Worm (Caenorhabditis elegans): ENCODE measurements around the gene F28B12.1.

The F28B12.1 gene

DNA sequence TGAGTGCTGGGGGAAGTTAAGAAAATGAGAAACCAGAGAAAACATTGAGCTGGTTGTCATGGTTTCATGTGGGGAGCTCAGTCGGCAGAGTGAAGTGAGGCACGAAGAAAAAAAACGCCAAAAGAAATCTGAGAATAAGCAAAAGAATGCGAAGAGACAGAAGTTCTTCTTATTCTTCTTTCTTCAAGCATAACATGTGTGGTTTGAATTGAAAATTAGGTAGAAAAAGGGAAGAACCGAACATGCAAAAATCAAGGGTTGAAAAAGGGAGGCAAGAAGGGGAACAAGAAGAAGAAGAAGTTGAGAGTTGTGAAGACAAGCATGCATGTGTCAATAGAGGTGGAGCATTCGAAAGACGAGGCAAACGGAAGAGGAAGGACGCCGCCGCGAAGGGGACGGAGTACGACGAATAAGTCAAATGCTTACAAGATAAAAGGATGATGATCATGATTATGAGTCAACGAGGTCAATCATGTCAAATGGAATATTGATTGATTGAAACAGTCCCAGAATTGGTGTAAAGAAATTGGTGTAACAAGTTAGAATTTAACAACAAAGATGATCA, 15.2 kb downstream of the F28B12.1 start:
- no peak for TF ChIP-seq unc-62 (GFP tag; optimal IDR thresholded peaks at IDR 0.05)

DNA sequence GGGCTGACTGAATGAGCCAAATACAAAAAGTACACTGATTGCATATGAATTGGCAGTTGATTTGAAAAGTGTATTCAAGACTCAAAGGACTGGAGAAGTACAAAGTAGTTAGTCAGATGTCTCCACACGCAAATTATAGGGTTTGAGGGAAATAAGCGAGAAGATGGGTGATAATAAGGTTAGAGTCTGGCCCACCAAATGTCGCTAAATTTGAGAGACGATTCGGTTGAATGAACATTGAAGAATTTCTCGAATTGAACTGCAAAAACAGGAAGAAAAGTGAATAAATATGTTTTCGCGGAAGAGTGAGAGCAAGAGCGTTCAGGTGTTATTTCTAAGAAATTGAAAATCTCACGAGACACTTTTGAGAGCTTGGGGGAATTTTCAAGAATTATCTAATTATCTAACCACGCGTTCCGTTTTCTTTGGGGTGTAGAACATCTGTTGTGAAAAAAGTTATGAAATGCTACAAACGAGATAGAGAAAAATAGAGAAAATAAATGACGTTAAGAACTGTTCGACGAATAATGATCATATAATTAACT, 16.9 kb downstream of the F28B12.1 start:
- TF ChIP-seq unc-62 (GFP tag; optimal IDR thresholded peaks at IDR 0.05) = no peak

DNA sequence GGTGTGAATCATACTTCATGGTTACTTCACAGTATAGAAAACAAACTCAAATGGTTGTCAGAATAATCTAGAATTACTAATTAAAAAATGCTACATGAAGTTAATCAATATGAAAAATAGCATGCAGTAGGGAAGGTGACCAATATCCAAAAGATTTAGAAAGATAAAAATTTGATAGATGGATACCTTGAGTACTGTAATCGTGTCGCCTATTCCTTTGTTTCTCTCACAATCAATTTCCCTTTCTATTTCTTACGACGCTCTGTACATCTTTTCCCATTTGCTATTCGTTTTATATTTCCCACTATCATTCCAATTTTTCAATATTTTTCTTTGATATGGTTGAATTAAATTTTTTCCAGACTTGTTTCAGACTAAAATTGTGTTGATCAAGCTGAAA, 18.6 kb downstream of the F28B12.1 start, which contains the start of gene B0034.7:
Gene B0034.7 (plus strand): TSS at position 301 of the 400 bp plus-strand sequence.
- no peak for TF ChIP-seq unc-62 (GFP tag; optimal IDR thresholded peaks at IDR 0.05)

DNA sequence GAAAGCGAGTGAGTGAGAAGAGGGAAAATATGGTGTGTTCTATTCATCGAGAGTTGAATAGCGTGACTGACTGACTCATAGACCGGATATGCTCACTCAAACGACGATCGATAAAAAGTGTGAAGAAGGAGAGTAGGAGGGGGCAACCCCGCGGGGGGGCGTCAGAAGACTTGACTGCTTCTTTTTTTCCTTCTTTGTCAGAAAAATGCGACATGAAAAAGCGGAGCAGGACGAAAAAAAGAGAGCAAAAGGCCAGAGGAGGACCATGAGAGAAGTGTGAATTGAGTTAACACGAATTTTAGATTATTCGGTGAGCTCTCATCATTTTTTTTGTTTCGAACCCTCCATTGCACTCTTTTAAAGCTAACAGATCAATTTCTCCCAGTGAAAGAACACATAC, 19.6 kb downstream of the F28B12.1 start:
- no peak for TF ChIP-seq unc-62 (GFP tag; optimal IDR thresholded peaks at IDR 0.05)

DNA sequence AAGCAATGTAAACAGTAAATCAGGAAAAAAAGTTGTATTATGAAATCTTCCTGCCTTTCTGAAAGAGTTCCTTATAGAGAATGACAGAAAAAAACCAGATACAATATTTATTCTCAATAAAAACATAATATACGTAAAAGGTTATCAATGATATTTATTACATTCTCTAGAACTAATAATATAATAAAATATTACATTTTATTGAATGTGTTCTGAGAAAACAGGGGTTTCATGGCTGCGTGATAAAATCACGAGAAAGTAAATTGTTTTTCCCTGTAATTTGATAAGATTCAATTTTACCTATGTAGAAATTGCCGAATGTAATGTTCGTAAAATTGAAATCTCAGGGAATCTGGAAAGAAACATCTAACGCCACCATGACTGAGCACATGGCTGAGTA, 22.2 kb downstream of the F28B12.1 start:
- TF ChIP-seq unc-62 (GFP tag; optimal IDR thresholded peaks at IDR 0.05) = no peak

DNA sequence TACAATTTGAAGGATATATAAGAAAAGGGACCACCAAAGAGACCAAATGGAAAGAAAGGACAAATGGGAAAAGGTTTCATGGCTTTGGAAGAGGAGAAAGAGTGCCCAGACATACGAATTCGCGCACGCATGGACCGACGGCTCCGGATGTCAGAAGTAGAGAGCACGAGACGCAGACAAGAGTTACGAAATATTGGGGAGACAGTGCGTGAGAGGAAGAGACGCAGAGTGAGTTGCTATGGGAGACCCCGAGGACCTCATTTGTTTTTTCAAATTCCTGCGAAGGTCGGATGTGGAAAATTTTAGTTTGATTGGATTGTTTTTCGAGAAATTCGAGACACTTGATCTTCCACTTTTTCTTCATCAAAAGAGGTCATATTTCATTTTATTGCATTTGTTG, 23.9 kb downstream of the F28B12.1 start:
- TF ChIP-seq unc-62 (GFP tag; optimal IDR thresholded peaks at IDR 0.05) = no peak

DNA sequence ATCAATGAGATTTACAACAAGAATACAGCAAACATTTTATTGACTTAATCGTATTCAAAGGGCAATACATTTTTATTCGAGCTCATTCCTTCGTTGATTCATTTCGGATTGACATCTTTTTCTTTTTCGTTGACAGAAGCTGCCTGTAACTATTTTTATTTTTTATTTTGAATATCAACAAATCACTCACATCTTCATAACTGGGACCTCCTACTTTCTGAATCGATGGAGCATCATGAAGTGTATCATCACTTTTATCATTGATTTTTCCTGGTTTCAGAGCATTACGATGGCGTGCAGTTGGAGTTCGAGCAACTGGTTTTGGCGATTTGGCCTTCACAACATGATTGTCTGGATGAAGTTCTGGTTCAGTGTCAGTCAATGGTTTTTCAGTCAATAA, 25.3 kb downstream of the F28B12.1 start, which contains the start of gene B0034.1:
Gene B0034.1 (plus strand): TSS at position 301 of the 400 bp plus-strand sequence.
- TF ChIP-seq unc-62 (GFP tag; optimal IDR thresholded peaks at IDR 0.05) = no peak

DNA sequence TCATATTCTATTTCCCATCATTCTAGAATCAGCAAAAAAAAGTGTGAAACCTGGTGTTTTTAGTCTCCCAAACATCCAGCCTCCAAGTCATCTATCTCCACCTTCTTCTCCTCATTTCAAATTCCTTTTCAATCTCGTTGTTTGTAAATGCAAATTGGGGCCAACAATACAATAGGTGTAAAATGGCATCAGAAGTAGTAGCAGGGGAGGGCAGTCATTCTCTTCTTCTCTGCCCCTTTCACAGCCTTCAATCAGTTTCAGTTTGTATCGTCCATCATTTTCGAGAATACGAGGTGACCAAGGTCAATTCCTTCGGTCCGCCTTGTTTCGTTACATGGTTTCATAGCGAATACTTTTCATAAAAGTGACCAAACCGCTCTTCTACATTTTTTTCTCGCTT, 26.6 kb downstream of the F28B12.1 start, which contains the start of gene B0034.4:
Gene B0034.4 (minus strand): TSS at position 229 of the 400 bp plus-strand sequence.
- TF ChIP-seq unc-62 (GFP tag; optimal IDR thresholded peaks at IDR 0.05) = no peak

DNA sequence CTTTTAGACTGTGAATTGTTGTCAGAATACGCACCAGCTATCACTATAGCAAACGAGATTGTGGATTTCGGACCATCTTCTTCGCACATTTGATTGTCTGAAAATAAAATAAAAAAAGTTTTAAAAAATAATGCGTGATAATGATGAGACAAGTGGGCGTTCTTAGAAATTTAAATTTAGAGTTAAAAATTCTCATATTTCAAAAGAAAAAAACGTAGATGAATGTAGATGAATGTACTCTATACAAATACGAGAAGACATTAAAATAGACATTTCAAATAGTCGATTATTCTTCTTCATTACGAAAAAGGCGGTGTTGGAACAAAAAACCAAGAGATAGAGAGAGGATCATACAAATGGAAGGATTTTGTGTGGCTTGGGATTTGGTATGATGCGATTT, 32.2 kb downstream of the F28B12.1 start, which contains the start of gene B0034.5:
Gene B0034.5 (minus strand): TSS at position 101 of the 400 bp plus-strand sequence.
- TF ChIP-seq unc-62 (GFP tag; optimal IDR thresholded peaks at IDR 0.05) = no peak

DNA sequence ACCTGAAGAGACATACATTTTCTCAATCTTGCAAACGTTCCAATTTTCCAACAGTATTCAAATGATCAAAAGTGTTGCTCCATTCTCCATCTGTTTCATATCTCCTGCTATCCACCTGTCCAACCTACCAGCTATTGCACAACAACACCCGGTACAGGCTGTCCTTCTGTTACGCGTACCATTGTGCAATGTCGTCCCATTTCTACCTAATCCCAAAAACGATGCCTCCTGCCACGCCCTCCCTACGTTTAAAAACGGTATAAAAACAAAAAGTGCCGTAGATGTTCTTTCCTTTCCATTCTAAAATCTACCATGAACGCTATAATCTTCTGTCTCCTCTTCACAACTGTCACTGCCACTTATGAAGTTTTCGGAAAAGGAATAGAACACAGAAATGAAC, 45.5 kb downstream of the F28B12.1 start, which contains the start of gene ins-2:
Gene ins-2 (plus strand): TSS at position 301 of the 400 bp plus-strand sequence.
- TF ChIP-seq unc-62 (GFP tag; optimal IDR thresholded peaks at IDR 0.05) = no peak

DNA sequence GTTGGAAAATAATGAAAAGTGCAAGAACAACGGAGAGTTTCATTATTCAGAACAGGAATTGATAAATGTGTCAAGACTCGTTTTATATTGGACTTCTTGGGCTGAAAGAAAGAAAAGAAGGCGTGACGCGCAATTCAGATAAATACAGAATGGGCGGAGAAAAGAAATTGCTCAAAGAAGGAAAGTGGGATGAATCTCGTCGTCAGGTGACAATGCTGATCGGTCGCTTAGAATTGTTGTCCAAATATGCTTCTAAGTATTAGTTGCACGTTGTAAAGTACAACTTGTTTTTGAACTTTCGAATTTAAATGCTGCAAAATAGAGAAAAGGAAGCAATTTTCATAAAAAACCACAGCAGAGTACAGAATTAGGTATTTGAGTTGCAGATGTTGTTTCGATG, 47.9 kb downstream of the F28B12.1 start, which contains the start of gene ins-3:
Gene ins-3 (minus strand): TSS at position 101 of the 400 bp plus-strand sequence.
- TF ChIP-seq unc-62 (GFP tag; optimal IDR thresholded peaks at IDR 0.05) = no peak
